Worm (Caenorhabditis elegans) whole organism, mixed stage, embryonic: ENCODE measurements around the gene Y17G9A.2.

ENCODE experiments used
- M03D4.4 ChIP-seq: sonication (generic microtip); optimal IDR thresholded peaks from 2 replicates; lab custom pipeline; 2017; ENCODE audit warnings: mild to moderate bottlenecking, missing genetic modification characterization, missing compliant biosample characterization
- bed-3 ChIP-seq: fragments of 200-800 bp; sonication (Bioruptor generic); optimal IDR thresholded peaks from 3 replicates; lab custom pipeline; 2018; ENCODE audit warnings: mild to moderate bottlenecking, missing genetic modification characterization, moderate library complexity, missing compliant biosample characterization
- blmp-1 ChIP-seq: fragments of 150-350 bp; optimal IDR thresholded peaks from 2 replicates; lab custom pipeline; 2014; ENCODE audit warnings: missing biosample characterization, missing genetic modification characterization
- ceh-39 ChIP-seq: fragments of 150-350 bp; optimal IDR thresholded peaks from 2 replicates; lab custom pipeline; 2014; ENCODE audit warnings: missing biosample characterization, missing genetic modification characterization
- ceh-43 ChIP-seq: fragments of 200-800 bp; sonication (Bioruptor generic); optimal IDR thresholded peaks from 2 replicates; lab custom pipeline; 2018; ENCODE audit warnings: mild to moderate bottlenecking, missing genetic modification characterization, moderate library complexity, missing compliant biosample characterization
- ceh-83 ChIP-seq: fragments of 200-800 bp; sonication (Bioruptor generic); optimal IDR thresholded peaks from 2 replicates; lab custom pipeline; 2018; ENCODE audit warnings: mild to moderate bottlenecking, missing genetic modification characterization, missing compliant biosample characterization
- ces-1 ChIP-seq: fragments of 150-350 bp; optimal IDR thresholded peaks from 2 replicates; lab custom pipeline; 2014; ENCODE audit warnings: missing biosample characterization, missing genetic modification reagents, missing genetic modification characterization
- cnd-1 ChIP-seq: fragments of 200-800 bp; sonication (Bioruptor generic); optimal IDR thresholded peaks from 2 replicates; lab custom pipeline; 2018; ENCODE audit warnings: mild to moderate bottlenecking, missing genetic modification characterization, missing compliant biosample characterization
- drap-1 ChIP-seq: fragments of 200-800 bp; sonication (Bioruptor generic); optimal IDR thresholded peaks from 3 replicates; lab custom pipeline; 2018; ENCODE audit warnings: mild to moderate bottlenecking, missing genetic modification characterization, missing compliant biosample characterization
- elt-1 ChIP-seq: sonication (generic microtip); optimal IDR thresholded peaks from 2 replicates; lab custom pipeline; 2017; ENCODE audit warnings: missing genetic modification characterization, mild to moderate bottlenecking, missing compliant biosample characterization, antibody characterized with exemption, moderate library complexity, borderline replicate concordance; ENCODE audit not compliant: insufficient read depth
- elt-3 ChIP-seq: fragments of 150-350 bp; optimal IDR thresholded peaks from 2 replicates; lab custom pipeline; 2014; ENCODE audit warnings: missing biosample characterization, missing genetic modification characterization
- flh-1 ChIP-seq: fragments of 200-800 bp; sonication (Bioruptor generic); optimal IDR thresholded peaks from 2 replicates; lab custom pipeline; 2018; ENCODE audit warnings: mild to moderate bottlenecking, missing genetic modification characterization, moderate library complexity, missing compliant biosample characterization
- ham-2 ChIP-seq: fragments of 200-800 bp; sonication (Bioruptor generic); optimal IDR thresholded peaks from 2 replicates; lab custom pipeline; 2018; ENCODE audit warnings: mild to moderate bottlenecking, missing genetic modification characterization, missing compliant biosample characterization
- hlh-1 ChIP-seq: fragments of 150-350 bp; optimal IDR thresholded peaks from 2 replicates; lab custom pipeline; 2014; ENCODE audit warnings: missing biosample characterization, missing genetic modification reagents, missing genetic modification characterization
- lin-13 ChIP-seq: fragments of 150-350 bp; optimal IDR thresholded peaks from 2 replicates; lab custom pipeline; 2014; ENCODE audit warnings: missing biosample characterization, missing genetic modification characterization
- lin-32 ChIP-seq: fragments of 200-800 bp; sonication (Bioruptor generic); optimal IDR thresholded peaks from 2 replicates; lab custom pipeline; 2018; ENCODE audit warnings: mild to moderate bottlenecking, missing genetic modification characterization, missing compliant biosample characterization
- lsy-2 ChIP-seq: fragments of 150-350 bp; optimal IDR thresholded peaks from 2 replicates; lab custom pipeline; 2014; ENCODE audit warnings: missing biosample characterization, missing genetic modification characterization
- mab-5 ChIP-seq: fragments of 150-350 bp; optimal IDR thresholded peaks from 2 replicates; lab custom pipeline; 2014; ENCODE audit warnings: missing biosample characterization, missing genetic modification characterization
- mep-1 ChIP-seq: fragments of 150-350 bp; optimal IDR thresholded peaks from 2 replicates; lab custom pipeline; 2017; ENCODE audit warnings: missing biosample characterization, missing genetic modification reagents, missing genetic modification characterization, inconsistent platforms
- mls-2 ChIP-seq: sonication (generic microtip); optimal IDR thresholded peaks from 2 replicates; lab custom pipeline; 2016; ENCODE audit warnings: mild to moderate bottlenecking, missing genetic modification characterization, moderate library complexity, missing compliant biosample characterization
- nhr-2 ChIP-seq: fragments of 150-350 bp; optimal IDR thresholded peaks from 2 replicates; lab custom pipeline; 2014; ENCODE audit warnings: missing biosample characterization, missing genetic modification characterization
- nhr-237 ChIP-seq: fragments of 150-350 bp; optimal IDR thresholded peaks from 2 replicates; lab custom pipeline; 2014; ENCODE audit warnings: missing biosample characterization, missing genetic modification characterization
- nhr-28 ChIP-seq: fragments of 150-350 bp; optimal IDR thresholded peaks from 2 replicates; lab custom pipeline; 2014; ENCODE audit warnings: missing biosample characterization, missing genetic modification characterization
- sem-2 ChIP-seq: fragments of 200-800 bp; sonication (Bioruptor generic); optimal IDR thresholded peaks from 2 replicates; lab custom pipeline; 2018; ENCODE audit warnings: mild to moderate bottlenecking, missing genetic modification characterization, missing compliant biosample characterization
- snpc-4 ChIP-seq: fragments of 150-350 bp; optimal IDR thresholded peaks from 2 replicates; lab custom pipeline; 2014; ENCODE audit warnings: missing biosample characterization, missing genetic modification characterization
- sptf-1 ChIP-seq: sonication (generic microtip); optimal IDR thresholded peaks from 2 replicates; lab custom pipeline; 2017; ENCODE audit warnings: mild to moderate bottlenecking, missing genetic modification characterization, moderate library complexity, missing compliant biosample characterization
- unc-120 ChIP-seq: sonication (generic microtip); optimal IDR thresholded peaks from 2 replicates; lab custom pipeline; 2017; ENCODE audit warnings: missing genetic modification characterization, missing compliant biosample characterization; ENCODE audit not compliant: poor library complexity, severe bottlenecking
- unc-39 ChIP-seq: fragments of 150-350 bp; optimal IDR thresholded peaks from 2 replicates; lab custom pipeline; 2014; ENCODE audit warnings: missing biosample characterization, missing genetic modification characterization
- unc-62 ChIP-seq: fragments of 150-350 bp; optimal IDR thresholded peaks from 2 replicates; lab custom pipeline; 2014; ENCODE audit warnings: missing biosample characterization, missing genetic modification reagents, missing genetic modification characterization
- zip-8 ChIP-seq: fragments of 150-350 bp; optimal IDR thresholded peaks from 2 replicates; lab custom pipeline; 2014; ENCODE audit warnings: missing biosample characterization, missing genetic modification characterization
- ztf-11 ChIP-seq: fragments of 150-350 bp; optimal IDR thresholded peaks from 2 replicates; lab custom pipeline; 2014; ENCODE audit warnings: missing biosample characterization, missing genetic modification characterization

Y17G9A.2 gene

ce11 chrIV:4842030-4842429 lies 14.1 kb downstream of the Y17G9A.2 start:
- TF ChIP-seq mab-5 (tag; lab: Kevin White, UChicago) = no peak
- TF ChIP-seq drap-1 = no peak
- no peak for TF ChIP-seq nhr-28 (tag; lab: Kevin White, UChicago)
- no peak for TF ChIP-seq zip-8 (tag; lab: Kevin White, UChicago)
- no peak for TF ChIP-seq flh-1 (GFP tag; lab: Kevin White, UChicago)

ce11 chrIV:4829641-4830040 lies 26.5 kb downstream of the Y17G9A.2 start:
- no peak for TF ChIP-seq ham-2 (GFP tag; lab: Kevin White, UChicago)
- no peak for TF ChIP-seq ces-1
- TF ChIP-seq ceh-43 (GFP tag; lab: Kevin White, UChicago) = no peak
- TF ChIP-seq nhr-28 (tag; lab: Kevin White, UChicago) = no peak
- no peak for TF ChIP-seq flh-1 (GFP tag; lab: Kevin White, UChicago)
- no peak for TF ChIP-seq unc-120 (tag; lab: Kevin White, UChicago)
- TF ChIP-seq ztf-11 (tag; lab: Kevin White, UChicago) = no peak
- TF ChIP-seq mab-5 (tag; lab: Kevin White, UChicago) = no peak
- no peak for TF ChIP-seq lin-32 (GFP tag; lab: Kevin White, UChicago)
- no peak for TF ChIP-seq elt-1 (tag; lab: Kevin White, UChicago)
- no peak for TF ChIP-seq nhr-237 (tag; lab: Kevin White, UChicago)
- no peak for TF ChIP-seq mls-2 (tag; lab: Kevin White, UChicago)
- no peak for TF ChIP-seq elt-3 (tag; lab: Kevin White, UChicago)
- TF ChIP-seq ceh-39 (tag; lab: Kevin White, UChicago) = no peak
- no peak for TF ChIP-seq blmp-1 (tag; lab: Kevin White, UChicago)
- TF ChIP-seq sem-2 (GFP tag; lab: Kevin White, UChicago) = no peak
- no peak for TF ChIP-seq mep-1 (tag; lab: Kevin White, UChicago)
- TF ChIP-seq drap-1 = no peak
- TF ChIP-seq nhr-2 = no peak

ce11 chrIV:4827219-4827618 lies 28.9 kb downstream of the Y17G9A.2 start, which contains the start of gene mpz-4:
mpz-4 (minus strand) TSS chrIV:4827319.
- TF ChIP-seq cnd-1 (tag; lab: Kevin White, UChicago) = no peak
- TF ChIP-seq ceh-83 (GFP tag; lab: Kevin White, UChicago) = no peak
- no peak for TF ChIP-seq zip-8 (tag; lab: Kevin White, UChicago)
- TF ChIP-seq lin-13 (tag; lab: Kevin White, UChicago) = no peak
- TF ChIP-seq snpc-4 = no peak

- no peak for TF ChIP-seq M03D4.4 (tag; lab: Kevin White, UChicago)
- no peak for TF ChIP-seq ceh-83 (GFP tag; lab: Kevin White, UChicago)
Measured at ce11 chrIV:4821843-4822242, 34.3 kb downstream of the Y17G9A.2 start.

- TF ChIP-seq snpc-4 (no peak), nhr-237 (tag; lab: Kevin White, UChicago) (no peak), sptf-1 (tag; lab: Kevin White, UChicago) (no peak), blmp-1 (tag; lab: Kevin White, UChicago) (no peak), ham-2 (GFP tag; lab: Kevin White, UChicago) (no peak), ceh-43 (GFP tag; lab: Kevin White, UChicago) (no peak), hlh-1 (tag; lab: Kevin White, UChicago) (no peak), cnd-1 (tag; lab: Kevin White, UChicago) (no peak), M03D4.4 (tag; lab: Kevin White, UChicago) (no peak), unc-120 (tag; lab: Kevin White, UChicago) (no peak), lin-32 (GFP tag; lab: Kevin White, UChicago) (no peak), sem-2 (GFP tag; lab: Kevin White, UChicago) (no peak), lsy-2 (no peak), nhr-2 (no peak), nhr-28 (tag; lab: Kevin White, UChicago) (no peak), ceh-39 (tag; lab: Kevin White, UChicago) (no peak), mep-1 (tag; lab: Kevin White, UChicago) (no peak)
Measured at ce11 chrIV:4821054-4821453, 35.0 kb downstream of the Y17G9A.2 start, which contains the start of gene H06H21.8. H06H21.8 (minus strand) TSS chrIV:4821131.

ce11 chrIV:4814185-4814584 lies 41.9 kb downstream of the Y17G9A.2 start, which contains the start of gene srw-94:
srw-94 (plus strand) TSS chrIV:4814485.
- TF ChIP-seq mls-2 (tag; lab: Kevin White, UChicago) (no peak), unc-39 (tag; lab: Kevin White, UChicago) (no peak), flh-1 (GFP tag; lab: Kevin White, UChicago) (no peak), cnd-1 (tag; lab: Kevin White, UChicago) (no peak), blmp-1 (tag; lab: Kevin White, UChicago) (no peak), ztf-11 (tag; lab: Kevin White, UChicago) (no peak), bed-3 (GFP tag; lab: Kevin White, UChicago) (no peak), unc-120 (tag; lab: Kevin White, UChicago) (no peak), unc-62 (GFP tag; lab: Kevin White, UChicago) (no peak), lin-32 (GFP tag; lab: Kevin White, UChicago) (no peak)
- TF ChIP-seq, all 35 proteins: peak for 0
